Fruit fly (Drosophila melanogaster): ENCODE data around the gene sinah.

The sinah gene

dm6 chr3L:16870723-16871137 lies 11.8 kb downstream of the sinah start (continued):
- TF ChIP-seq CG17361 (GFP tag; IDR thresholded peaks at IDR 0.05): peak; percentile 47; the same call in 2 of the 3 replicates
- peak; percentile 75 for TF ChIP-seq CG11696 (GFP tag; IDR thresholded peaks at IDR 0.05)
- peak; percentile 62 for TF ChIP-seq CG2678 (tag; optimal IDR thresholded peaks at IDR 0.05)
- peak; percentile 33 for TF ChIP-seq CG12104 (GFP tag; optimal IDR thresholded peaks at IDR 0.05)
- peak; percentile 7 for TF ChIP-seq CG10274 (GFP tag; optimal IDR thresholded peaks at IDR 0.05)
- peak in 1 of 3 experiments; percentile 11 for TF ChIP-seq lola (GFP tag; optimal IDR thresholded peaks at IDR 0.05)
- peak; percentile 19 for TF ChIP-seq CG15269 (tag; optimal IDR thresholded peaks at IDR 0.05)
- TF ChIP-seq CG6689 (GFP tag; IDR thresholded peaks at IDR 0.05): 0 out of 2 replicates have a peak, but pooled peaks have one; percentile 15
- TF ChIP-seq Dbx (GFP tag; IDR thresholded peaks at IDR 0.05): 0 out of 3 replicates have a peak, but pooled peaks have one; percentile 7
- TF ChIP-seq H2.0 (GFP tag; IDR thresholded peaks at IDR 0.05): 0 out of 2 replicates have a peak, but pooled peaks have one; percentile 20
- TF ChIP-seq Poxn (GFP tag; IDR thresholded peaks at IDR 0.05): no peak
- TF ChIP-seq gcm (GFP tag; optimal IDR thresholded peaks at IDR 0.05): peak; percentile 21
- peak; percentile 42 for TF ChIP-seq ATbp (GFP tag; optimal IDR thresholded peaks at IDR 0.05)
- TF ChIP-seq CG3281 (GFP tag; optimal IDR thresholded peaks at IDR 0.05): peak; percentile 47
- TF ChIP-seq ems (GFP tag; optimal IDR thresholded peaks at IDR 0.05): no peak
- TF ChIP-seq croc (GFP tag; conservative IDR thresholded peaks at IDR 0.05): no peak
- peak in 1 of 2 experiments; percentile 54 for TF ChIP-seq Hr51 (GFP tag; optimal IDR thresholded peaks at IDR 0.05)
- no peak for TF ChIP-seq CG1603 (tag; optimal IDR thresholded peaks at IDR 0.05)
- no peak for TF ChIP-seq CG3838 (GFP tag; optimal IDR thresholded peaks at IDR 0.05)
- no peak for TF ChIP-seq ERR (GFP tag; optimal IDR thresholded peaks at IDR 0.05)
- TF ChIP-seq nmo (GFP tag; optimal IDR thresholded peaks at IDR 0.05): peak; percentile 54
- peak; percentile 5 for TF ChIP-seq tap (tag; optimal IDR thresholded peaks at IDR 0.05)
- TF ChIP-seq Ets65A (GFP tag): peak; percentile 75
- peak; percentile 58 for TF ChIP-seq Blimp-1 (GFP tag; optimal IDR thresholded peaks at IDR 0.05)
- no peak for TF ChIP-seq D (optimal IDR thresholded peaks at IDR 0.05)
- peak; percentile 35 for TF ChIP-seq D (GFP tag; optimal IDR thresholded peaks at IDR 0.05)
- TF ChIP-seq Nf-YA (GFP tag; IDR thresholded peaks at IDR 0.05): no peak
- TF ChIP-seq bigmax (GFP tag; optimal IDR thresholded peaks at IDR 0.05): no peak
- no peak for TF ChIP-seq Vsx1 (GFP tag; optimal IDR thresholded peaks at IDR 0.05)
- peak; percentile 9 for TF ChIP-seq CG12659 (GFP tag; optimal IDR thresholded peaks at IDR 0.05)
- peak; percentile 18 for TF ChIP-seq CG1602 (GFP tag; optimal IDR thresholded peaks at IDR 0.05)
- TF ChIP-seq CG2199 (GFP tag; IDR thresholded peaks at IDR 0.05): no peak
- TF ChIP-seq pfk (GFP tag; optimal IDR thresholded peaks at IDR 0.05): no peak
- no peak for TF ChIP-seq Awh (GFP tag; IDR thresholded peaks at IDR 0.05)
- TF ChIP-seq CG17359 (tag; optimal IDR thresholded peaks at IDR 0.05): peak; percentile 34
- TF ChIP-seq Mad (GFP tag; optimal IDR thresholded peaks at IDR 0.05): no peak
- TF ChIP-seq Sox102F (GFP tag; optimal IDR thresholded peaks at IDR 0.05): peak; percentile 49
- TF ChIP-seq row (GFP tag; IDR thresholded peaks at IDR 0.05): peak; percentile 29; the same call in 1 of the 3 replicates
- no peak for TF ChIP-seq CG12744 (GFP tag; optimal IDR thresholded peaks at IDR 0.05)
- TF ChIP-seq CG13424 (tag; optimal IDR thresholded peaks at IDR 0.05): peak; percentile 28
- TF ChIP-seq dmrt99B (tag; optimal IDR thresholded peaks at IDR 0.05): peak; percentile 53
- peak; percentile 62 for TF ChIP-seq gem (tag; optimal IDR thresholded peaks at IDR 0.05)
- peak; percentile 51 for TF ChIP-seq CG18599 (GFP tag; optimal IDR thresholded peaks at IDR 0.05)
- TF ChIP-seq grau (tag; optimal IDR thresholded peaks at IDR 0.05): peak; percentile 49
- peak in 1 of 2 experiments; percentile 8 for TF ChIP-seq dpn (GFP tag; optimal IDR thresholded peaks at IDR 0.05)
- TF ChIP-seq ewg (GFP tag; optimal IDR thresholded peaks at IDR 0.05): no peak
- no peak for TF ChIP-seq mld (GFP tag; IDR thresholded peaks at IDR 0.05; ENCODE audit: partially characterized antibody)
- TF ChIP-seq CG11695 (GFP tag; IDR thresholded peaks at IDR 0.05): 0 out of 3 replicates have a peak, but pooled peaks have one; percentile 22
- TF ChIP-seq CG18262 (tag; optimal IDR thresholded peaks at IDR 0.05): peak; percentile 63
- peak; percentile 50 for TF ChIP-seq CG7839 (tag; optimal IDR thresholded peaks at IDR 0.05)
